Worm (Caenorhabditis elegans) whole organism, midembryonic: ENCODE results near the gene nhr-10.

Source experiments
- med-1 ChIP-seq: sonication (generic microtip); optimal IDR thresholded peaks from 2 replicates; lab custom pipeline; 2017; ENCODE audit warnings: missing genetic modification characterization, mild to moderate bottlenecking, missing compliant biosample characterization, antibody characterized with exemption, missing genetic modification reagents; ENCODE audit not compliant: insufficient read depth
- ztf-23 ChIP-seq: fragments of 200-800 bp; sonication (Bioruptor generic); IDR thresholded peaks from 2 replicates; pipeline ENCODE4 v1.3.6; 2022; ENCODE audit warnings: missing genetic modification reagents, missing genetic modification characterization, missing compliant biosample characterization
- ztf-29 ChIP-seq: fragments of 200-800 bp; sonication (Bioruptor generic); IDR thresholded peaks from 2 replicates; pipeline ENCODE4 v1.3.6; 2022; ENCODE audit warnings: missing genetic modification reagents, missing genetic modification characterization, missing compliant biosample characterization

DNA sequence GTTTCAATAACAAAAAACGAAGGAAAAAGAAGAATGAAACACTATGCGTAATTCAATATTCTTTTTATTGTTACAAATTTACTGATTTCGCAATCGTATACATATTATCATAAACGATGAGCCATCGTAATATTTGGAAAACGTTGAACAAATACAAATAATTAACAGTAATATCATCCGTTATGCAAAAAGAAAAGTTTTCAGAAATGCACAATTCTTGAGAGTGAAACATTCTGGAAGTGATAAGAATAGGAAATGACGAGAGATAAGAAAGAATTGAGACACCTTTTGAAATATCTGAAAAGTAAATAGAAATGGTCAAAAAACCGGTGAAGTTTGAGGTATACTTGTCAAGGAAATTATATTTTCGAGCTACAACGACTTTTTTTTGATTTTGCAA lies 33.8 kb downstream of the nhr-10 start:
- no peak for TF ChIP-seq med-1
- TF ChIP-seq ztf-29 (GFP tag; lab: Robert Waterston, UW) = no peak
- TF ChIP-seq ztf-23 (GFP tag; lab: Robert Waterston, UW) = no peak
